Worm (Caenorhabditis elegans): ENCODE measurements around the gene srm-3.
"Not testable (repeated sequence)": the region's sequence is repeated elsewhere in the genome, so short reads cannot be mapped to it uniquely, and the experiment has no call there.

Gene srm-3

ce11 chrIV:9688715-9689114, 39.9 kb downstream of the srm-3 start, which contains the start of gene msp-76:
Gene msp-76, plus strand, starts transcription at chrIV:9689015.
- TF ChIP-seq ceh-100 (GFP tag; IDR thresholded peaks at IDR 0.05); tbp1 (GFP tag; optimal IDR thresholded peaks at IDR 0.05); hmg-20 (GFP tag; IDR thresholded peaks at IDR 0.05): not testable (repeated sequence)

ce11 chrIV:9690644-9691043, 41.9 kb downstream of the srm-3 start, which contains the start of gene sdz-36:
Gene sdz-36, plus strand, starts transcription at chrIV:9690944.
- TF ChIP-seq ceh-58 (GFP tag; IDR thresholded peaks at IDR 0.05) (no peak), madf-6 (GFP tag; IDR thresholded peaks at IDR 0.05) (no peak), F33H1.4 (GFP tag; IDR thresholded peaks at IDR 0.05) (no peak), Y56A3A.18 (GFP tag; IDR thresholded peaks at IDR 0.05) (no peak), atf-7 (tag; optimal IDR thresholded peaks at IDR 0.05) (no peak), madf-3 (GFP tag; IDR thresholded peaks at IDR 0.05) (no peak), F10E7.11 (tag; optimal IDR thresholded peaks at IDR 0.05) (no peak), cebp-2 (GFP tag; IDR thresholded peaks at IDR 0.05) (no peak), lin-54 (GFP tag; optimal IDR thresholded peaks at IDR 0.05) (no peak), Y53G8AR.9 (GFP tag; conservative IDR thresholded peaks at IDR 0.05) (no peak), attf-6 (GFP tag; IDR thresholded peaks at IDR 0.05) (no peak), ets-4 (GFP tag; optimal IDR thresholded peaks at IDR 0.05) (no peak), nfya-2 (GFP tag; IDR thresholded peaks at IDR 0.05) (no peak), lsl-1 (GFP tag; optimal IDR thresholded peaks at IDR 0.05) (no peak), F52B5.7 (tag; optimal IDR thresholded peaks at IDR 0.05) (no peak), K11D2.4 (GFP tag; IDR thresholded peaks at IDR 0.05) (no peak), ztf-22 (GFP tag; optimal IDR thresholded peaks at IDR 0.05) (no peak)

- TF ChIP-seq D2030.7 (GFP tag; IDR thresholded peaks at IDR 0.05) (no peak), nhr-179 (tag; optimal IDR thresholded peaks at IDR 0.05) (no peak), fkh-3 (tag; optimal IDR thresholded peaks at IDR 0.05) (no peak), snpc-1.3 (tag; optimal IDR thresholded peaks at IDR 0.05; ENCODE audit: insufficient read depth) (no peak)
These were observed 44.1 kb downstream of the srm-3 start, which contains the start of gene twk-9 for ce11 chrIV:9692874-9693273. Gene twk-9, plus strand, starts transcription at chrIV:9693174.

- no peak for TF ChIP-seq nfyb-1 (GFP tag; IDR thresholded peaks at IDR 0.05)
- TF ChIP-seq madf-6 (GFP tag; IDR thresholded peaks at IDR 0.05) = peak; percentile 32; the same call in 1 of the 2 replicates
- TF ChIP-seq hrde-1 (tag; optimal IDR thresholded peaks at IDR 0.05; ENCODE audit: borderline replicate concordance) = peak; percentile 42
These were observed 47.7 kb downstream of the srm-3 start for ce11 chrIV:9696513-9696912.

ce11 chrIV:9697869-9698268, 49.1 kb downstream of the srm-3 start:
- TF ChIP-seq attf-5 (GFP tag; optimal IDR thresholded peaks at IDR 0.05) (no peak), rec-8 (tag; optimal IDR thresholded peaks at IDR 0.05) (no peak), F10E7.11 (tag; optimal IDR thresholded peaks at IDR 0.05) (no peak)

- TF ChIP-seq nhr-80 (tag; optimal IDR thresholded peaks at IDR 0.05) (peak; percentile 62), K11D2.4 (GFP tag; IDR thresholded peaks at IDR 0.05) (no peak), cebp-2 (GFP tag; IDR thresholded peaks at IDR 0.05) (no peak)
These were observed 50.3 kb downstream of the srm-3 start for ce11 chrIV:9699062-9699461.

Measured in whole organism, young adult.